Worm (Caenorhabditis elegans) whole organism, late embryonic: Measurements from ENCODE around the gene dsl-3.

Experiments used
- ama-1 ChIP-seq: fragments of 150-350 bp; optimal IDR thresholded peaks from 2 replicates; lab custom pipeline; 2014
- dmd-4 ChIP-seq: sonication (generic microtip); optimal IDR thresholded peaks from 2 replicates; lab custom pipeline; 2016; ENCODE audit warnings: borderline replicate concordance, missing genetic modification characterization, missing compliant biosample characterization
- nhr-11 ChIP-seq: fragments of 150-350 bp; optimal IDR thresholded peaks from 2 replicates; lab custom pipeline; 2014; ENCODE audit warnings: missing biosample characterization, missing genetic modification characterization
- ztf-16 ChIP-seq: sonication (generic microtip); optimal IDR thresholded peaks from 2 replicates; lab custom pipeline; 2017; ENCODE audit warnings: missing genetic modification characterization, missing compliant biosample characterization

- peak; percentile 62 for TF ChIP-seq dmd-4
- TF ChIP-seq ama-1 (lab: Kevin White, UChicago): no peak
- TF ChIP-seq nhr-11 (tag; lab: Kevin White, UChicago): no peak
- peak; percentile 87 for TF ChIP-seq ztf-16 (tag; lab: Kevin White, UChicago)
Observed at ce11 chrIV:1595802-1596201, 14.3 kb upstream of the dsl-3 start, which contains the start of gene npp-8.
